Worm (Caenorhabditis elegans): ENCODE data around the gene str-90.

DNA sequence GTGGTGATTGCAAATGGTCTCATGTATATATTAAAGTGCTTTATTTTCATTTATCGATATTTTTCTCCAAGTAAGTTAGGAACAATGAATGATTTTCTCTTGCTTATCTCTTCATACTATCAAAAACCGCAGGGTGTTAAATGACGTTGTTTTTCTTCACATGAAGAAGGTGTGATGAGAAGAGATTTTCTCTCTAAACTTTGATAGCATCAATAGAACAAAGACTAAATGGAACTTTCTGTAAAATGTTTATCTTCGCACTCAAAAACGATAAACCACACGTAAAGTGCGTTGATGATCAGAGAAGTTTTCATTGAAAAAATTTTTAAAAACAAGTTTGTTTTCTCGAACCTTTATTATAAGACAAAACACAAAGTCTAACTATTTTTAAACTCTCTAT is 23.2 kb upstream of the str-90 start:
- TF ChIP-seq snpc-4 (GFP tag; optimal IDR thresholded peaks at IDR 0.05) = no peak
- TF ChIP-seq snpc-4 (tag; optimal IDR thresholded peaks at IDR 0.05) = no peak
- no peak for TF ChIP-seq tlf-1 (GFP tag; optimal IDR thresholded peaks at IDR 0.05)
